Fruit fly (Drosophila melanogaster) whole organism, adult: ENCODE results near the gene Csk.
A peak's percentile ranks its signal among the peaks of the same experiment; 100 is the strongest.

Source experiments
- CG12768 ChIP-seq: fragments of 200-800 bp; sonication (Bioruptor generic); optimal IDR thresholded peaks from 2 replicates; lab custom pipeline; 2017; ENCODE audit warnings: missing biosample characterization, missing genetic modification characterization, mild to moderate bottlenecking, moderate library complexity, missing genetic modification reagents
- CG14711 ChIP-seq: fragments of 200-800 bp; sonication (Bioruptor generic); optimal IDR thresholded peaks from 2 replicates; lab custom pipeline; 2018; ENCODE audit warnings: missing biosample characterization, mild to moderate bottlenecking, missing genetic modification characterization, moderate library complexity
- CG33017 ChIP-seq: fragments of 200-800 bp; sonication (Bioruptor generic); optimal IDR thresholded peaks from 2 replicates; lab custom pipeline; 2018; ENCODE audit warnings: missing biosample characterization, mild to moderate bottlenecking, missing genetic modification characterization, moderate library complexity
- CG7045 ChIP-seq: fragments of 200-800 bp; sonication (Bioruptor generic); optimal IDR thresholded peaks from 2 replicates; lab custom pipeline; 2017; ENCODE audit warnings: missing biosample characterization, mild to moderate bottlenecking, missing genetic modification characterization
- Mnt ChIP-seq: fragments of 200-800 bp; sonication (Bioruptor generic); optimal IDR thresholded peaks from 2 replicates; lab custom pipeline; 2016; ENCODE audit warnings: missing biosample characterization, mild to moderate bottlenecking, missing genetic modification characterization
- cic ChIP-seq: fragments of 200-800 bp; sonication (Bioruptor generic); optimal IDR thresholded peaks from 2 replicates; lab custom pipeline; 2017; ENCODE audit warnings: missing biosample characterization, mild to moderate bottlenecking, missing genetic modification characterization, moderate library complexity
- kay ChIP-seq: fragments of 200-800 bp; sonication (Bioruptor generic); peaks from one replicate; lab custom pipeline; 2016; ENCODE audit warnings: missing biosample characterization, missing genetic modification characterization, borderline replicate concordance

DNA sequence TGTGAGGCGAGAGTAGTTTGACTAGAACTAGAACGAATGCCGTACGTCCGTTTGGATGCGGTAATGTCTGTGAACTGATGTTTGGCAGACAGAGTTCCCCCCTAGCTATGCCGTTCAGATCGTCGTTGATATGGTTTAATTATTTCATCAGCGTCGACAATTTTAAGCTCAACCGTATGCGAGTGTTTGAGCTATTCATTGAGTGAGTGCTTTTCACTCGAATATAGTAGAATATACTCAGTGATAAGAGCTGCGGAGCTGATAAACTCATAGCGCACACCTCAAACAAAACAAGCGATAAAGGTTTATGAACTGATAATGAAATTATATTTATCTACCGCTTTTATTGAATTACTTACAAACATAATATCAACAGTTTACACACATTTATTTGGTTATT lies 37.5 kb upstream of the Csk start, which contains the start of gene CG6834:
- TF ChIP-seq Mnt (GFP tag; lab: Kevin White, UChicago) (no peak), CG33017 (tag; lab: Kevin White, UChicago) (peak; percentile 24), kay (GFP tag; lab: Kevin White, UChicago) (peak; percentile 64), CG7045 (no peak), CG12768 (GFP tag; lab: Kevin White, UChicago) (no peak), CG14711 (tag; lab: Kevin White, UChicago) (no peak), cic (GFP tag; lab: Kevin White, UChicago) (peak; percentile 1)
